Worm (Caenorhabditis elegans): ENCODE data around the gene nmr-1.

ce11 chrII:5458683-5459410, 12.4 kb upstream of the nmr-1 start:
- TF ChIP-seq ama-1 (optimal IDR thresholded peaks at IDR 0.05), result no peak
- no peak for TF ChIP-seq hmg-11 (tag; optimal IDR thresholded peaks at IDR 0.05)
- no peak for TF ChIP-seq unc-62 (GFP tag; optimal IDR thresholded peaks at IDR 0.05)
- TF ChIP-seq pha-4 (tag; optimal IDR thresholded peaks at IDR 0.05), result no peak
- TF ChIP-seq ztf-4 (tag; optimal IDR thresholded peaks at IDR 0.05), result no peak
- TF ChIP-seq snpc-4 (tag; optimal IDR thresholded peaks at IDR 0.05), result no peak
- TF ChIP-seq elt-2 (tag; optimal IDR thresholded peaks at IDR 0.05), result no peak
- no peak for TF ChIP-seq daf-12 (tag; optimal IDR thresholded peaks at IDR 0.05)
- TF ChIP-seq zag-1 (tag; optimal IDR thresholded peaks at IDR 0.05), result no peak
- no peak for TF ChIP-seq fos-1 (tag; optimal IDR thresholded peaks at IDR 0.05)
